Fruit fly (Drosophila melanogaster) Kc167 (cell line): ENCODE measurements around the gene CG7530.

ENCODE experiments used
- h ChIP-seq: fragments of >200 bp; optimal IDR thresholded peaks from 3 replicates; lab custom pipeline; 2018; ENCODE audit warnings: missing external identifiers
- psq ChIP-seq: fragments of >200 bp; optimal IDR thresholded peaks from 2 replicates; lab custom pipeline; 2017; ENCODE audit warnings: missing external identifiers
- ttk ChIP-seq: sonication (Bioruptor generic); optimal IDR thresholded peaks from 2 replicates; lab custom pipeline; 2017; ENCODE audit warnings: missing external identifiers

- no peak for TF ChIP-seq h (lab: Kevin White, UChicago)
- no peak for TF ChIP-seq ttk
- TF ChIP-seq psq: no peak
These were observed 27.0 kb upstream of the CG7530 start for dm6 chr3R:14758331-14758730.
